Worm (Caenorhabditis elegans): ENCODE measurements around the gene R02D5.8.

Gene R02D5.8

ce11 chrV:14482728-14483210 is 36.4 kb downstream of the R02D5.8 start, which contains the start of gene R02D5.3:
Gene R02D5.3 (plus strand): TSS chrV:14483160.
- TF ChIP-seq nhr-28 (tag; optimal IDR thresholded peaks at IDR 0.05), result peak; percentile 90
- peak; percentile 38 for TF ChIP-seq pqm-1 (tag; optimal IDR thresholded peaks at IDR 0.05)
- no peak for TF ChIP-seq daf-16 (GFP tag; optimal IDR thresholded peaks at IDR 0.05)
- peak; percentile 32 for TF ChIP-seq daf-16 (tag; optimal IDR thresholded peaks at IDR 0.05)
- TF ChIP-seq sdz-12 (GFP tag; optimal IDR thresholded peaks at IDR 0.05), result no peak
- TF ChIP-seq dve-1 (tag; optimal IDR thresholded peaks at IDR 0.05; ENCODE audit: insufficient read depth), result peak; percentile 52
- no peak for TF ChIP-seq nhr-42 (GFP tag; IDR thresholded peaks at IDR 0.05)
- TF ChIP-seq dmd-6 (GFP tag; IDR thresholded peaks at IDR 0.05), result peak; percentile 32; the same call in 1 of the 2 replicates

DNA sequence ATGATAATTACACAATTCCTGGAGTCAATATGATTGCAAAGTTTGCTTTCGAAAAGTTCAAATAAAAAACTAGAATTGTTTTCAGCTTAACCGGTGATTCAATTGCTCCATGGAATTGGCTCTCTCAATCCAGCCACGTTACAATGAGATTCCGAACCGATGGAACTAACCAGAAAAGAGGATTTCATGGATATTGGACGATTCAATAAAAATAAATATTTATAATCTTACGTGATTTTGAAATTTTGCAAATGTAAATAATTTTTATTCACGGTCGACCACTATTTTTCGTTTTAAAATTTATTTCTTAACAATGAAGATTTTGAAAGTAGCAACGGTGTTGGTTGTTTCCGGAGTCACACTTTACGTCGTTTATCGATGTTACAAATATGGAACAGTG is 37.2 kb downstream of the R02D5.8 start, which contains the start of gene R02D5.10:
Gene R02D5.10 (plus strand): TSS at position 301 of the 400 bp plus-strand sequence.
- TF ChIP-seq sdz-12 (GFP tag; optimal IDR thresholded peaks at IDR 0.05) (no peak), nhr-28 (tag; optimal IDR thresholded peaks at IDR 0.05) (no peak), ztf-11 (tag; optimal IDR thresholded peaks at IDR 0.05) (no peak), dve-1 (tag; optimal IDR thresholded peaks at IDR 0.05; ENCODE audit: insufficient read depth) (no peak), aha-1 (tag) (no peak), attf-4 (tag; optimal IDR thresholded peaks at IDR 0.05) (no peak), lim-7 (GFP tag; IDR thresholded peaks at IDR 0.05) (no peak), cey-2 (tag; optimal IDR thresholded peaks at IDR 0.05; ENCODE audit: borderline replicate concordance, insufficient read depth) (no peak), nhr-25 (tag; optimal IDR thresholded peaks at IDR 0.05; ENCODE audit: borderline replicate concordance, insufficient read depth) (no peak), ceh-20 (GFP tag; IDR thresholded peaks at IDR 0.05) (no peak), set-16 (GFP tag; IDR thresholded peaks at IDR 0.05) (no peak)

DNA sequence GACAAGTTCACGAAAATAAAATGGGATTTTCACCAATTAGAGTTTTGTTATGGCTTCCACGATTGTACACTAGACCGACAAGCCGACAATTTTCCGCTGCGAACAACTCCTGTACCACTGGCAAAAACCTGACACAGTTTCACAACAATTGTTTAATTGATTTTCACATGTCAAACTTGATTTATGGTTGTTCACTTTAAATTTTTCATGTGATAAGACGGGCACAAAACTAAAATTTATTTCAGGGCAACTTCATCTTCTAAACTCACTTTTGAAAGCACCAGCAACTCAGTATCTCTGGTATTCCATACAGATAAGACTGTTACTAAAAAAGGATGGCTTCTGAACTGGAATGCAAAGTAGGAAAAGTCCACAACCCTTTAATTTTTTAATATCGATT is 37.8 kb downstream of the R02D5.8 start, which contains the start of gene R02D5.7:
Gene R02D5.7 (minus strand): TSS at position 101 of the 400 bp plus-strand sequence.
- TF ChIP-seq aha-1 (tag) (no peak), pqm-1 (tag; optimal IDR thresholded peaks at IDR 0.05) (peak; percentile 11), T20F7.1 (GFP tag; optimal IDR thresholded peaks at IDR 0.05) (no peak)

DNA sequence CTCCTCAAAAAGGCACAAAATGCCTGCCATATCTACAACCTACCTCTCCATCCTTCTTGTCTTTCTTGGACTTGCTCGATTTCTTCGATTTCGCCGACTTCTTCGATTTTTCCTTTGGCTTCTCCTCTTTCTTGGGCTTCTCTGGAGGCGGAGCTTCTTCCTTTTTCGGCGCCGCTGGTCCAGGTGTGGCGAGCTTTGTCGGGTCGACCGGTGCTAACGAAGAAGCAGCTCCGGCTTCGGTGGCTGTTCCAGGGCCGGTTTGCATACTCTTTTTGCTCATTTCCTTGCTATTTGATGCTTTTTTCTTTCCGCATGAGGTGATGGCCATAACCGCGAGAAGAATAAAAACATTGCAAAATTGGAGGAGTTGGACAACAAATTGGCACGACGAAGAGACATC is 38.6 kb downstream of the R02D5.8 start:
- TF ChIP-seq set-16 (GFP tag; IDR thresholded peaks at IDR 0.05) (peak; percentile 83), aha-1 (tag) (no peak), spr-3 (GFP tag; optimal IDR thresholded peaks at IDR 0.05) (no peak)

DNA sequence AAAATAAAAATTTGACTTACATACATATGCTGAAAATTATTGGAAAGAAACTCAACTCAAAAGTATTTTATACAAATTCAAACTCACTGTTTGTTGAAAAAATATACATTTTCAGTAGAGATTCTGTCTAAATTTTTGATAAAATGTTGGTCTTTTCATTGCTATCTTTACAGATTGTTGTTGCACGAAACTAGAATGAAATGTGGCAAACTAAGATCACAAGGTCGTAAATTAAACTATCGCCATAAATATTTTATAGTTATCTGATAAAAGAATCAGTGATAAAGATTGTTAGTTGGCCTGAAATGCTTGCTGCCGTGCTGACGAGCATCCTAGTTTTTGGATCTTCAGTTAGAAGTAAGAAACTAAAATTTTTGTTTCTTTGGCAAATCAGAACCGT is 40.2 kb downstream of the R02D5.8 start, which contains the start of gene clec-55:
Gene clec-55 (plus strand): TSS at position 301 of the 400 bp plus-strand sequence.
- TF ChIP-seq F26F4.8 (GFP tag; conservative IDR thresholded peaks at IDR 0.05), result no peak
- no peak for TF ChIP-seq unc-39 (tag; optimal IDR thresholded peaks at IDR 0.05)
- no peak for TF ChIP-seq hif-1 (tag; optimal IDR thresholded peaks at IDR 0.05)
- no peak for TF ChIP-seq daf-19 (GFP tag; conservative IDR thresholded peaks at IDR 0.05)
- no peak for TF ChIP-seq skn-1 (tag; optimal IDR thresholded peaks at IDR 0.05)
- no peak for TF ChIP-seq aly-2 (tag; optimal IDR thresholded peaks at IDR 0.05)
- TF ChIP-seq daf-8 (GFP tag; IDR thresholded peaks at IDR 0.05), result no peak

ce11 chrV:14476680-14477079 is 42.5 kb downstream of the R02D5.8 start, which contains the start of gene clec-54:
Gene clec-54 (plus strand): TSS chrV:14476903.
- TF ChIP-seq nhr-77 (tag; optimal IDR thresholded peaks at IDR 0.05) (no peak), F37D6.2 (tag; optimal IDR thresholded peaks at IDR 0.05) (no peak), ceh-32 (tag; optimal IDR thresholded peaks at IDR 0.05; ENCODE audit: poor library complexity) (no peak), mxl-3 (GFP tag; optimal IDR thresholded peaks at IDR 0.05) (no peak), aha-1 (tag) (no peak), nhr-28 (tag; optimal IDR thresholded peaks at IDR 0.05) (peak; percentile 18), zfp-3 (GFP tag; conservative IDR thresholded peaks at IDR 0.05) (no peak), lim-7 (GFP tag; IDR thresholded peaks at IDR 0.05) (no peak), lin-38 (GFP tag; IDR thresholded peaks at IDR 0.05) (no peak), nhr-48 (tag; optimal IDR thresholded peaks at IDR 0.05) (no peak), saeg-2 (GFP tag; IDR thresholded peaks at IDR 0.05) (no peak), zip-2 (tag; optimal IDR thresholded peaks at IDR 0.05) (no peak), Y75B8A.6 (GFP tag; IDR thresholded peaks at IDR 0.05) (no peak), D1046.2 (GFP tag; IDR thresholded peaks at IDR 0.05) (no peak), ctbp-1 (GFP tag; IDR thresholded peaks at IDR 0.05) (no peak), nhr-111 (GFP tag; optimal IDR thresholded peaks at IDR 0.05) (no peak), unc-62 (GFP tag; optimal IDR thresholded peaks at IDR 0.05 in 1 of 2) (peak in 1 of 2 experiments; percentile 43), unc-62 (tag; optimal IDR thresholded peaks at IDR 0.05) (no peak), dmd-6 (GFP tag; IDR thresholded peaks at IDR 0.05) (peak; percentile 49; the same call in 1 of the 2 replicates), nhr-25 (tag; optimal IDR thresholded peaks at IDR 0.05; ENCODE audit: borderline replicate concordance, insufficient read depth) (no peak), vab-7 (GFP tag; IDR thresholded peaks at IDR 0.05) (no peak)

All from whole organism, L4 larva.